Fruit fly (Drosophila melanogaster): ENCODE data around the gene CG8202.

CG8202 gene

DNA sequence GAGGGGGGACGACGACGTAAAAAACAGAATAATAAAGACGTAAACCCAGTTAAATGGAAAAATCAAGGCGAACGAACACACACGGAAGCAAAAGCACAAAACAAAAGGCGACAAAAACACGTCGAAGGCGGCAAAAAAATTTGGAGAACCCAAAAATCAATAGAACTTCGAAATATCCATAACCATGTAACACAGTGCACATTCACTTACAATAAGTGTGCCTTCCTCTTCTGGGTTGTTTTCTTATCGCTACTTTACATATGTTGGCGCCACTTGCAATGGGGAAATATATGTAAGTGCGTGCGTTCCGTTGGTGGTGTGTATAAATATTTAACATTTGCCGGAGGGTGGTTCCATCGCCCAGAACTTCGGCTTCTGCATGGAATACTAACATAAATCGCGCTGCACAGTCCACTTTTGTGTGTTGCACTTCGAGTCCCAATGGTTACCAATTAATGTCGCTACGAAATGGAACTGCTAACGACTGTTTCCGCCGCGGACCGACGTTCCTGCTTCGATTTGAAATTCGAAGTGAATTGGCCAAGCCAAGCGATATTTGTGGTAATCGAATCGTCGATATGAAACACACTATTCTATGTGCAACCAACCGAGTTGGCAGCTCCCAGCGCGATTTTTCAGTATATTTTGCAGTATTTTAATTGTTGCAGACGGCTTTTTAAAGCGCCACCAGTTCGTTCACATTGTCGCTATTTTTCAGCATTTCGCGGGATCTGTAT lies 15.4 kb downstream of the CG8202 start, which contains the start of the genes CG9801 and Nasp (continued):
- no peak for TF ChIP-seq scrt (GFP tag; optimal IDR thresholded peaks at IDR 0.05)
- TF ChIP-seq CG31365 (tag; optimal IDR thresholded peaks at IDR 0.05): no peak
- TF ChIP-seq CG14860 (GFP tag; IDR thresholded peaks at IDR 0.05; ENCODE audit: partially characterized antibody): peak; percentile 56; the same call in 2 of the 3 replicates
- TF ChIP-seq Opbp (GFP tag; IDR thresholded peaks at IDR 0.05; ENCODE audit: partially characterized antibody): peak; percentile 77
- TF ChIP-seq HLH54F (GFP tag; optimal IDR thresholded peaks at IDR 0.05): peak; percentile 33
- TF ChIP-seq slbo (GFP tag; IDR thresholded peaks at IDR 0.05): peak; percentile 31; the same call in 1 of the 2 replicates
- TF ChIP-seq Xrp1 (GFP tag; IDR thresholded peaks at IDR 0.05): peak; percentile 24; the same call in 1 of the 2 replicates
- TF ChIP-seq Pdp1 (GFP tag; optimal IDR thresholded peaks at IDR 0.05): peak in 1 of 2 experiments; percentile 29
- TF ChIP-seq CG4328 (GFP tag; optimal IDR thresholded peaks at IDR 0.05): no peak
- no peak for TF ChIP-seq z (GFP tag; IDR thresholded peaks at IDR 0.05)
- no peak for TF ChIP-seq Hr3 (GFP tag; optimal IDR thresholded peaks at IDR 0.05)
- no peak for TF ChIP-seq CG11093 (GFP tag; IDR thresholded peaks at IDR 0.05)
- no peak for TF ChIP-seq fd102C (GFP tag; optimal IDR thresholded peaks at IDR 0.05)
- TF ChIP-seq HLH3B (GFP tag; IDR thresholded peaks at IDR 0.05): 0 out of 2 replicates have a peak, but pooled peaks have one; percentile 29
- no peak for TF ChIP-seq ac (GFP tag; optimal IDR thresholded peaks at IDR 0.05)
- TF ChIP-seq D (optimal IDR thresholded peaks at IDR 0.05): no peak
- no peak for TF ChIP-seq D (GFP tag; optimal IDR thresholded peaks at IDR 0.05)
- TF ChIP-seq Nf-YA (GFP tag; IDR thresholded peaks at IDR 0.05): no peak
- TF ChIP-seq ind (GFP tag; optimal IDR thresholded peaks at IDR 0.05): peak; percentile 19
- TF ChIP-seq peb (GFP tag; IDR thresholded peaks at IDR 0.05): 0 out of 2 replicates have a peak, but pooled peaks have one; percentile 30
- TF ChIP-seq CG14050 (GFP tag; IDR thresholded peaks at IDR 0.05): no peak
- TF ChIP-seq CG7745 (tag; optimal IDR thresholded peaks at IDR 0.05): no peak
- no peak for TF ChIP-seq CG4730 (GFP tag; IDR thresholded peaks at IDR 0.05)
- TF ChIP-seq CG7839 (tag; optimal IDR thresholded peaks at IDR 0.05): peak; percentile 22
- TF ChIP-seq CG3065 (GFP tag; optimal IDR thresholded peaks at IDR 0.05): no peak
- peak; percentile 25 for TF ChIP-seq CG15269 (tag; optimal IDR thresholded peaks at IDR 0.05)
- TF ChIP-seq CG7928 (GFP tag; optimal IDR thresholded peaks at IDR 0.05): peak; percentile 22
- TF ChIP-seq CG2116 (GFP tag; optimal IDR thresholded peaks at IDR 0.05): peak; percentile 83
- no peak for TF ChIP-seq sens-2 (GFP tag; IDR thresholded peaks at IDR 0.05)
- peak; percentile 36 for TF ChIP-seq Bteb2 (GFP tag; optimal IDR thresholded peaks at IDR 0.05)
- no peak for TF ChIP-seq CG30431 (GFP tag; optimal IDR thresholded peaks at IDR 0.05)
- TF ChIP-seq mam (GFP tag; optimal IDR thresholded peaks at IDR 0.05): peak; percentile 27
- no peak for TF ChIP-seq Aef1 (GFP tag; IDR thresholded peaks at IDR 0.05)
- TF ChIP-seq CG17612 (GFP tag; IDR thresholded peaks at IDR 0.05): no peak
- TF ChIP-seq oc (tag; optimal IDR thresholded peaks at IDR 0.05): no peak
- no peak for TF ChIP-seq Oaz (GFP tag; IDR thresholded peaks at IDR 0.05)
- TF ChIP-seq CG17829 (tag; optimal IDR thresholded peaks at IDR 0.05): peak; percentile 57
- no peak for TF ChIP-seq CG10654 (GFP tag; optimal IDR thresholded peaks at IDR 0.05)
- peak; percentile 76 for TF ChIP-seq CG6791 (GFP tag; IDR thresholded peaks at IDR 0.05; ENCODE audit: partially characterized antibody)
- no peak for TF ChIP-seq cad (GFP tag; optimal IDR thresholded peaks at IDR 0.05)
- peak; percentile 83 for TF ChIP-seq Sry-δ (GFP tag; optimal IDR thresholded peaks at IDR 0.05)
- no peak for TF ChIP-seq Oli (tag; optimal IDR thresholded peaks at IDR 0.05)
- peak; percentile 1 for TF ChIP-seq Atf-2 (GFP tag; optimal IDR thresholded peaks at IDR 0.05)
- TF ChIP-seq ro (GFP tag; IDR thresholded peaks at IDR 0.05): no peak
- TF ChIP-seq D19A (tag; optimal IDR thresholded peaks at IDR 0.05): no peak
- TF ChIP-seq CG12219 (GFP tag; optimal IDR thresholded peaks at IDR 0.05): peak; percentile 32
- peak; percentile 24 for TF ChIP-seq fd3F (GFP tag; optimal IDR thresholded peaks at IDR 0.05)
- TF ChIP-seq CG14014 (GFP tag; IDR thresholded peaks at IDR 0.05): no peak
- 0 out of 4 replicates have a peak, but pooled peaks have one; percentile 12 for TF ChIP-seq Gug (GFP tag; IDR thresholded peaks at IDR 0.05)
- TF ChIP-seq trem (tag; optimal IDR thresholded peaks at IDR 0.05): peak; percentile 100

Measured in whole organism, embryonic.